Worm (Caenorhabditis elegans) whole organism, L2 larva: ENCODE data around the gene D1022.3.

Source experiments
- C34F6.9 ChIP-seq: fragments of 150-350 bp; optimal IDR thresholded peaks from 2 replicates; lab custom pipeline; 2014; ENCODE audit warnings: missing biosample characterization, missing genetic modification characterization
- F13H6.1 ChIP-seq: sonication (generic microtip); optimal IDR thresholded peaks from 2 replicates; lab custom pipeline; 2016; ENCODE audit warnings: missing genetic modification characterization, missing compliant biosample characterization
- R02D3.7 ChIP-seq: fragments of 150-350 bp; optimal IDR thresholded peaks from 2 replicates; lab custom pipeline; 2014; ENCODE audit warnings: missing biosample characterization, missing genetic modification characterization
- Y55F3AM.14 ChIP-seq: fragments of 200-800 bp; sonication (Bioruptor generic); optimal IDR thresholded peaks from 2 replicates; lab custom pipeline; 2018; ENCODE audit warnings: mild to moderate bottlenecking, missing genetic modification characterization, missing compliant biosample characterization
- ZK546.5 ChIP-seq: sonication (generic microtip); optimal IDR thresholded peaks from 2 replicates; lab custom pipeline; 2017; ENCODE audit warnings: missing biosample characterization, missing genetic modification characterization
- aly-2 ChIP-seq: fragments of 150-350 bp; optimal IDR thresholded peaks from 2 replicates; lab custom pipeline; 2014; ENCODE audit warnings: missing biosample characterization, missing genetic modification characterization
- ama-1 ChIP-seq: fragments of 150-350 bp; optimal IDR thresholded peaks from 2 replicates; lab custom pipeline; 2018; ENCODE audit warnings: inconsistent platforms
- blmp-1 ChIP-seq: sonication (generic microtip); optimal IDR thresholded peaks from 2 replicates; lab custom pipeline; 2017; ENCODE audit warnings: missing genetic modification characterization, mild to moderate bottlenecking, missing compliant biosample characterization, antibody characterized with exemption, moderate library complexity; ENCODE audit not compliant: insufficient read depth
- ceh-16 ChIP-seq: fragments of 150-350 bp; optimal IDR thresholded peaks from 2 replicates; lab custom pipeline; 2014; ENCODE audit warnings: missing biosample characterization, missing genetic modification characterization
- ceh-82 ChIP-seq: fragments of 150-350 bp; optimal IDR thresholded peaks from 2 replicates; lab custom pipeline; 2014; ENCODE audit warnings: missing biosample characterization, missing genetic modification characterization
- dmd-4 ChIP-seq: sonication (generic microtip); optimal IDR thresholded peaks from 2 replicates; lab custom pipeline; 2017; ENCODE audit warnings: missing biosample characterization, missing genetic modification characterization
- egl-27 ChIP-seq: sonication (generic microtip); optimal IDR thresholded peaks from 3 replicates; lab custom pipeline; 2017; ENCODE audit warnings: missing biosample characterization, missing genetic modification reagents, missing genetic modification characterization
- elt-1 ChIP-seq: fragments of 150-350 bp; optimal IDR thresholded peaks from 2 replicates; lab custom pipeline; 2014; ENCODE audit warnings: missing biosample characterization, missing genetic modification characterization
- elt-3 ChIP-seq: sonication (generic microtip); optimal IDR thresholded peaks from 2 replicates; lab custom pipeline; 2017; ENCODE audit warnings: missing biosample characterization, missing genetic modification characterization
- fos-1 ChIP-seq: fragments of 150-350 bp; optimal IDR thresholded peaks from 2 replicates; lab custom pipeline; 2014; ENCODE audit warnings: missing biosample characterization, missing genetic modification characterization
- gmeb-1 ChIP-seq: fragments of 150-350 bp; optimal IDR thresholded peaks from 2 replicates; lab custom pipeline; 2014; ENCODE audit warnings: missing biosample characterization, missing genetic modification characterization
- lin-11 ChIP-seq: fragments of 150-350 bp; sonication (generic microtip); optimal IDR thresholded peaks from 2 replicates; lab custom pipeline; 2014; ENCODE audit warnings: missing biosample characterization, missing genetic modification characterization, inconsistent platforms, mixed read lengths
- lin-13 ChIP-seq: fragments of 150-350 bp; optimal IDR thresholded peaks from 2 replicates; lab custom pipeline; 2014; ENCODE audit warnings: missing biosample characterization, missing genetic modification reagents, missing genetic modification characterization
- lin-39 ChIP-seq: fragments of 150-350 bp; optimal IDR thresholded peaks from 2 replicates; lab custom pipeline; 2014; ENCODE audit warnings: missing biosample characterization, missing genetic modification reagents, missing genetic modification characterization
- lsy-2 ChIP-seq, 2 experiments: fragments of 150-350 bp in 1 of 2; sonication (generic microtip) in 1 of 2; optimal IDR thresholded peaks; 2 replicates each; lab custom pipeline; 2014 to 2017; ENCODE audit warnings: missing biosample characterization in 2 of 2, missing genetic modification characterization in 2 of 2
- mab-5 ChIP-seq: fragments of 150-350 bp; optimal IDR thresholded peaks from 2 replicates; lab custom pipeline; 2014; ENCODE audit warnings: missing biosample characterization, missing genetic modification characterization
- mdl-1 ChIP-seq, 2 experiments: fragments of 150-350 bp in 1 of 2; sonication (generic microtip) in 1 of 2; optimal IDR thresholded peaks; 2 replicates each; lab custom pipeline; 2017; ENCODE audit warnings: missing biosample characterization in 2 of 2, missing genetic modification characterization in 2 of 2
- nhr-10 ChIP-seq: sonication (generic microtip); optimal IDR thresholded peaks from 2 replicates; lab custom pipeline; 2017; ENCODE audit warnings: missing biosample characterization, missing genetic modification characterization
- nhr-11 ChIP-seq: fragments of 150-350 bp; optimal IDR thresholded peaks from 2 replicates; lab custom pipeline; 2014; ENCODE audit warnings: missing biosample characterization, missing genetic modification characterization
- nhr-12 ChIP-seq: fragments of 150-350 bp; optimal IDR thresholded peaks from 2 replicates; lab custom pipeline; 2014; ENCODE audit warnings: missing biosample characterization, missing genetic modification characterization
- nhr-129 ChIP-seq: fragments of 150-350 bp; optimal IDR thresholded peaks from 2 replicates; lab custom pipeline; 2014; ENCODE audit warnings: missing biosample characterization, missing genetic modification characterization
- nhr-23 ChIP-seq: fragments of 150-350 bp; optimal IDR thresholded peaks from 2 replicates; lab custom pipeline; 2014; ENCODE audit warnings: missing biosample characterization, missing genetic modification reagents, missing genetic modification characterization
- nhr-237 ChIP-seq: fragments of 150-350 bp; optimal IDR thresholded peaks from 2 replicates; lab custom pipeline; 2014; ENCODE audit warnings: missing biosample characterization, missing genetic modification characterization
- nhr-25 ChIP-seq: fragments of 150-350 bp; sonication (generic microtip); optimal IDR thresholded peaks from 3 replicates; lab custom pipeline; 2014; ENCODE audit warnings: missing biosample characterization, missing genetic modification characterization
- nhr-6 ChIP-seq: fragments of 150-350 bp; optimal IDR thresholded peaks from 2 replicates; lab custom pipeline; 2014; ENCODE audit warnings: missing biosample characterization, missing genetic modification characterization
- nhr-77 ChIP-seq: fragments of 150-350 bp; optimal IDR thresholded peaks from 2 replicates; lab custom pipeline; 2014; ENCODE audit warnings: missing biosample characterization, missing genetic modification characterization
- sem-4 ChIP-seq: fragments of 150-350 bp; optimal IDR thresholded peaks from 2 replicates; lab custom pipeline; 2014; ENCODE audit warnings: missing biosample characterization, missing genetic modification reagents, missing genetic modification characterization
- skn-1 ChIP-seq: sonication (generic microtip); optimal IDR thresholded peaks from 2 replicates; lab custom pipeline; 2017; ENCODE audit warnings: missing biosample characterization, missing genetic modification characterization
- sma-3 ChIP-seq: sonication (generic microtip); optimal IDR thresholded peaks from 2 replicates; lab custom pipeline; 2016; ENCODE audit warnings: missing genetic modification reagents, missing genetic modification characterization, missing compliant biosample characterization
- sma-9 ChIP-seq, 2 experiments: fragments of 150-350 bp in 1 of 2; sonication (generic microtip) in 1 of 2; optimal IDR thresholded peaks; 2 replicates each; lab custom pipeline; 2014 to 2016; ENCODE audit warnings: missing genetic modification characterization in 2 of 2, mild to moderate bottlenecking in 1 of 2, missing biosample characterization in 1 of 2, missing compliant biosample characterization in 1 of 2, missing genetic modification reagents in 1 of 2, moderate library complexity in 1 of 2
- unc-39 ChIP-seq: fragments of 150-350 bp; optimal IDR thresholded peaks from 2 replicates; lab custom pipeline; 2014; ENCODE audit warnings: missing biosample characterization, missing genetic modification characterization
- unc-55 ChIP-seq: fragments of 150-350 bp; sonication (generic microtip); optimal IDR thresholded peaks from 3 replicates; lab custom pipeline; 2014; ENCODE audit warnings: missing biosample characterization, missing genetic modification reagents, missing genetic modification characterization
- zag-1 ChIP-seq: fragments of 150-350 bp; optimal IDR thresholded peaks from 2 replicates; lab custom pipeline; 2014; ENCODE audit warnings: missing biosample characterization, missing genetic modification characterization
- ztf-1 ChIP-seq: fragments of 200-800 bp; sonication (Bioruptor generic); conservative IDR thresholded peaks from 2 replicates; pipeline ENCODE4 v1.3.6; 2022; ENCODE audit warnings: missing genetic modification characterization, missing compliant biosample characterization
- ztf-11 ChIP-seq: sonication (generic microtip); optimal IDR thresholded peaks from 2 replicates; lab custom pipeline; 2017; ENCODE audit warnings: missing biosample characterization, missing genetic modification characterization
- ztf-4 ChIP-seq: fragments of 150-350 bp; optimal IDR thresholded peaks from 2 replicates; lab custom pipeline; 2014; ENCODE audit warnings: missing biosample characterization, missing genetic modification characterization

Gene D1022.3

ce11 chrII:7493599-7493998, 37.5 kb upstream of the D1022.3 start, which contains the start of gene nas-23:
Gene nas-23 (minus strand): TSS chrII:7493699.
- no peak for TF ChIP-seq unc-39 (tag; lab: Kevin White, UChicago)
- no peak for TF ChIP-seq Y55F3AM.14
- no peak for TF ChIP-seq R02D3.7
- no peak for TF ChIP-seq sma-9 (GFP tag; optimal IDR thresholded peaks at IDR 0.05; lab: Kevin White, UChicago)
- no peak for TF ChIP-seq sma-9 (tag; optimal IDR thresholded peaks at IDR 0.05; lab: Kevin White, UChicago)
- no peak for TF ChIP-seq fos-1 (tag; lab: Kevin White, UChicago)
- no peak for TF ChIP-seq gmeb-1 (tag; lab: Kevin White, UChicago)
- no peak for TF ChIP-seq lin-39 (tag; lab: Kevin White, UChicago)
- no peak for TF ChIP-seq skn-1 (tag; lab: Kevin White, UChicago)
- no peak for TF ChIP-seq lsy-2 (tag; optimal IDR thresholded peaks at IDR 0.05; lab: Kevin White, UChicago)
- TF ChIP-seq dmd-4 (tag; lab: Kevin White, UChicago), result no peak

DNA sequence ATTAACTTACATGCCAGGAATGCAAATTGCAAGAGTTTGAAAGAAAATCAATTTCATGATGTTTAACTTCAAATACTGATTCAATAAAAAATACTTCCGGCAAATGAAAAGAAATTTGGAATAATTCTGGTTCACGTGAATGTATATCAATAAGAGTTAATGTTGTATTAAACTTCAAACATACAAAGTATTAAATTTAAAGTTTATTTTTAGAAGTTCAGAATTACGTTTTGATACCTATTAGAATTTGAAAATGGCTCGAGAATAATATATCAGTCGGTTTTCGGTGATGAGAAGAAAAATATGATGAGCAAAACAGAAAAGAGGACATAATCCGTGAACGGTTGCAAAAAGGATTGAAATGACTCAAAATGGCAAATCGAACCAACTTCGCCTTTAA, 33.5 kb upstream of the D1022.3 start, which contains the start of gene D1022.9:
D1022.9 (minus strand) TSS at position 101 of the 400 bp plus-strand sequence.
- TF ChIP-seq nhr-10 (tag; lab: Kevin White, UChicago) (no peak), aly-2 (tag; lab: Kevin White, UChicago) (no peak), ceh-16 (tag; lab: Kevin White, UChicago) (no peak), blmp-1 (tag; lab: Kevin White, UChicago) (no peak), lin-13 (GFP tag; lab: Kevin White, UChicago) (no peak), egl-27 (no peak)

ce11 chrII:7483009-7483408, 26.9 kb upstream of the D1022.3 start, which contains the start of gene cah-2:
Gene cah-2 (minus strand): TSS chrII:7483109.
- no peak for TF ChIP-seq nhr-77 (tag; lab: Kevin White, UChicago)
- no peak for TF ChIP-seq ceh-82 (tag; lab: Kevin White, UChicago)
- TF ChIP-seq elt-3 (tag; lab: Kevin White, UChicago), result no peak
- TF ChIP-seq gmeb-1 (tag; lab: Kevin White, UChicago), result no peak
- TF ChIP-seq ZK546.5 (tag; lab: Kevin White, UChicago), result no peak
- no peak for TF ChIP-seq nhr-237 (tag; lab: Kevin White, UChicago)
- TF ChIP-seq F13H6.1 (tag; lab: Kevin White, UChicago), result no peak
- TF ChIP-seq blmp-1 (tag; lab: Kevin White, UChicago), result no peak
- no peak for TF ChIP-seq nhr-23 (tag; lab: Kevin White, UChicago)
- TF ChIP-seq ztf-1 (GFP tag; lab: Robert Waterston, UW), result no peak
- TF ChIP-seq, all 48 proteins: peak for 0

- TF ChIP-seq C34F6.9 (tag; lab: Kevin White, UChicago) (peak; percentile 81), sma-9 (GFP tag; optimal IDR thresholded peaks at IDR 0.05; lab: Kevin White, UChicago) (peak; percentile 60), sma-9 (tag; optimal IDR thresholded peaks at IDR 0.05; lab: Kevin White, UChicago) (no peak), fos-1 (tag; lab: Kevin White, UChicago) (peak; percentile 68), mab-5 (peak; percentile 55), ZK546.5 (tag; lab: Kevin White, UChicago) (no peak), nhr-11 (tag; lab: Kevin White, UChicago) (no peak), lin-11 (tag; lab: Kevin White, UChicago) (peak; percentile 89), ztf-1 (GFP tag; lab: Robert Waterston, UW) (no peak), nhr-237 (tag; lab: Kevin White, UChicago) (peak; percentile 41), elt-3 (tag; lab: Kevin White, UChicago) (no peak), aly-2 (tag; lab: Kevin White, UChicago) (no peak), sma-3 (GFP tag; lab: Kevin White, UChicago) (peak; percentile 95), ztf-4 (peak; percentile 0), lin-39 (tag; lab: Kevin White, UChicago) (no peak), nhr-10 (tag; lab: Kevin White, UChicago) (no peak), unc-55 (GFP tag; lab: Kevin White, UChicago) (peak; percentile 80), nhr-6 (tag; lab: Kevin White, UChicago) (peak; percentile 59), elt-1 (no peak), nhr-77 (tag; lab: Kevin White, UChicago) (peak; percentile 28), ama-1 (no peak), R02D3.7 (no peak), nhr-12 (no peak), nhr-25 (tag; lab: Kevin White, UChicago) (peak; percentile 83), skn-1 (tag; lab: Kevin White, UChicago) (no peak), ztf-11 (tag; lab: Kevin White, UChicago) (no peak), Y55F3AM.14 (peak; percentile 71), F13H6.1 (tag; lab: Kevin White, UChicago) (peak; percentile 92), lin-13 (GFP tag; lab: Kevin White, UChicago) (peak; percentile 78), blmp-1 (tag; lab: Kevin White, UChicago) (peak; percentile 47), nhr-23 (tag; lab: Kevin White, UChicago) (no peak), egl-27 (peak; percentile 52), zag-1 (tag; lab: Kevin White, UChicago) (peak; percentile 37), nhr-129 (tag; lab: Kevin White, UChicago) (peak; percentile 84), mdl-1 (tag; optimal IDR thresholded peaks at IDR 0.05; lab: Kevin White, UChicago) (peak in 1 of 2 experiments; percentile 52), lsy-2 (tag; optimal IDR thresholded peaks at IDR 0.05; lab: Kevin White, UChicago) (peak; percentile 58 to 87), dmd-4 (tag; lab: Kevin White, UChicago) (no peak), sem-4 (tag; lab: Kevin White, UChicago) (peak; percentile 80)
Measured at ce11 chrII:7478487-7479234, 22.6 kb upstream of the D1022.3 start, which contains the start of the genes aka-1 and ubc-6. Gene aka-1 (minus strand): TSS chrII:7478537. Gene ubc-6 (plus strand): TSS chrII:7479187.
